Fruit fly (Drosophila melanogaster) whole organism, embryonic: ENCODE results near the gene Cip4.

Experiments used
- Asciz ChIP-seq: fragments of 200-800 bp; sonication (Bioruptor generic); optimal IDR thresholded peaks from 2 replicates; lab custom pipeline; 2017; ENCODE audit warnings: missing biosample characterization, mild to moderate bottlenecking, missing genetic modification characterization, missing genetic modification reagents
- BEAF-32 ChIP-seq: fragments of 200-800 bp; sonication (Bioruptor generic); optimal IDR thresholded peaks from 3 replicates; lab custom pipeline; 2017; ENCODE audit warnings: missing biosample characterization, missing genetic modification characterization, mild to moderate bottlenecking, moderate library complexity, missing genetic modification reagents
- CG1024 ChIP-seq: fragments of 200-800 bp; sonication (Bioruptor generic); IDR thresholded peaks from 2 replicates; pipeline ENCODE4 v1.3.6; 2022; ENCODE audit warnings: missing biosample characterization, missing genetic modification characterization
- CG10654 ChIP-seq: fragments of 200-800 bp; sonication (Bioruptor generic); optimal IDR thresholded peaks from 2 replicates; lab custom pipeline; 2016; ENCODE audit warnings: missing biosample characterization, missing genetic modification characterization
- CG10959 ChIP-seq: fragments of 200-800 bp; sonication (Bioruptor generic); IDR thresholded peaks from 2 replicates; pipeline ENCODE4 v1.3.6; 2022; ENCODE audit warnings: missing biosample characterization, missing genetic modification characterization
- CG12071 ChIP-seq: fragments of 200-800 bp; sonication (Bioruptor generic); optimal IDR thresholded peaks from 3 replicates; lab custom pipeline; 2018; ENCODE audit warnings: missing biosample characterization, mild to moderate bottlenecking, missing genetic modification characterization
- CG12659 ChIP-seq: fragments of 200-800 bp; sonication (Bioruptor generic); optimal IDR thresholded peaks from 3 replicates; lab custom pipeline; 2017; ENCODE audit warnings: mild to moderate bottlenecking, missing biosample characterization, missing genetic modification reagents, missing genetic modification characterization
- CG13424 ChIP-seq: fragments of 200-800 bp; sonication (Bioruptor generic); optimal IDR thresholded peaks from 2 replicates; lab custom pipeline; 2019; ENCODE audit warnings: missing biosample characterization, mild to moderate bottlenecking, missing genetic modification characterization, moderate library complexity
- CG14441 ChIP-seq: fragments of 200-800 bp; sonication (Bioruptor generic); IDR thresholded peaks from 2 replicates; pipeline ENCODE4 v1.3.6; 2022; ENCODE audit warnings: missing biosample characterization, missing genetic modification characterization
- CG14965 ChIP-seq: fragments of 200-800 bp; sonication (Bioruptor generic); optimal IDR thresholded peaks from 2 replicates; lab custom pipeline; 2016; ENCODE audit warnings: missing biosample characterization, missing genetic modification characterization, borderline replicate concordance
- CG16863 ChIP-seq: fragments of 200-800 bp; sonication (Bioruptor generic); optimal IDR thresholded peaks from 3 replicates; lab custom pipeline; 2016; ENCODE audit warnings: missing biosample characterization, missing genetic modification characterization
- CG2199 ChIP-seq: fragments of 200-800 bp; sonication (Bioruptor generic); IDR thresholded peaks from 3 replicates; pipeline ENCODE4 v1.3.6; 2022; ENCODE audit warnings: missing biosample characterization, missing genetic modification characterization
- CG31441 ChIP-seq: fragments of 200-800 bp; sonication (Bioruptor generic); IDR thresholded peaks from 2 replicates; pipeline ENCODE4 v1.3.6; 2022; ENCODE audit warnings: missing biosample characterization, missing genetic modification characterization
- CG3163 ChIP-seq: fragments of 200-800 bp; sonication (Bioruptor generic); optimal IDR thresholded peaks from 3 replicates; lab custom pipeline; 2016; ENCODE audit warnings: missing biosample characterization, missing genetic modification characterization
- CG4282 ChIP-seq: fragments of 200-800 bp; sonication (Bioruptor generic); optimal IDR thresholded peaks from 2 replicates; lab custom pipeline; 2016; ENCODE audit warnings: missing biosample characterization, missing genetic modification characterization
- CG6683 ChIP-seq: fragments of 200-800 bp; sonication (Bioruptor generic); optimal IDR thresholded peaks from 2 replicates; lab custom pipeline; 2017; ENCODE audit warnings: missing biosample characterization, mild to moderate bottlenecking, missing genetic modification characterization, missing genetic modification reagents
- CG6813 ChIP-seq: fragments of 200-800 bp; sonication (Bioruptor generic); optimal IDR thresholded peaks from 2 replicates; lab custom pipeline; 2017; ENCODE audit warnings: missing biosample characterization, missing genetic modification characterization, mild to moderate bottlenecking, moderate library complexity, missing genetic modification reagents
- Gsc ChIP-seq: fragments of 200-800 bp; sonication (Bioruptor generic); IDR thresholded peaks from 2 replicates; pipeline ENCODE4 v1.3.6; 2022; ENCODE audit warnings: missing biosample characterization, missing genetic modification characterization
- Hr3 ChIP-seq: fragments of 200-800 bp; sonication (Bioruptor generic); optimal IDR thresholded peaks from 3 replicates; lab custom pipeline; 2016; ENCODE audit warnings: missing biosample characterization, missing genetic modification characterization
- NFAT ChIP-seq: fragments of 200-800 bp; sonication (Bioruptor generic); IDR thresholded peaks from 2 replicates; pipeline ENCODE4 v1.3.6; 2022; ENCODE audit warnings: missing biosample characterization, missing genetic modification characterization
- Nf-YB ChIP-seq: fragments of 200-800 bp; sonication (Bioruptor generic); optimal IDR thresholded peaks from 3 replicates; lab custom pipeline; 2019; ENCODE audit warnings: missing biosample characterization, mild to moderate bottlenecking, missing genetic modification characterization, moderate library complexity
- Sin3A ChIP-seq: fragments of >200 bp; optimal IDR thresholded peaks from 2 replicates; lab custom pipeline; 2018
- Sox102F ChIP-seq: fragments of 200-800 bp; sonication (Bioruptor generic); optimal IDR thresholded peaks from 2 replicates; lab custom pipeline; 2018; ENCODE audit warnings: missing biosample characterization, mild to moderate bottlenecking, missing genetic modification characterization, moderate library complexity
- TFAM ChIP-seq: fragments of 200-800 bp; sonication (Bioruptor generic); optimal IDR thresholded peaks from 2 replicates; lab custom pipeline; 2017; ENCODE audit warnings: missing biosample characterization, missing genetic modification characterization, inconsistent platforms
- ato ChIP-seq: fragments of 200-800 bp; sonication (Bioruptor generic); IDR thresholded peaks from 2 replicates; pipeline ENCODE4 v1.3.6; 2022; ENCODE audit warnings: missing biosample characterization, missing genetic modification characterization; ENCODE audit not compliant: partially characterized antibody
- cad ChIP-seq: fragments of >200 bp; optimal IDR thresholded peaks from 2 replicates; lab custom pipeline; 2017; ENCODE audit warnings: missing biosample characterization, missing genetic modification characterization
- corto ChIP-seq: fragments of 200-800 bp; sonication (Bioruptor generic); optimal IDR thresholded peaks from 2 replicates; lab custom pipeline; 2016; ENCODE audit warnings: missing biosample characterization, mild to moderate bottlenecking, missing genetic modification characterization, moderate library complexity
- crp ChIP-seq, 2 experiments: fragments of 200-800 bp; sonication (Bioruptor generic); optimal IDR thresholded peaks; 2 replicates in 1 of 2; 3 replicates in 1 of 2; lab custom pipeline; 2017; ENCODE audit warnings: missing biosample characterization in 2 of 2, missing genetic modification characterization in 2 of 2, mild to moderate bottlenecking in 1 of 2, moderate library complexity in 1 of 2
- dan ChIP-seq: fragments of 200-800 bp; sonication (Bioruptor generic); IDR thresholded peaks from 2 replicates; pipeline ENCODE4 v1.3.6; 2022; ENCODE audit warnings: missing biosample characterization, missing genetic modification characterization
- disco-r ChIP-seq: fragments of 200-800 bp; sonication (Bioruptor generic); optimal IDR thresholded peaks from 2 replicates; lab custom pipeline; 2016; ENCODE audit warnings: missing biosample characterization, missing genetic modification characterization
- ewg ChIP-seq: fragments of 200-800 bp; sonication (Bioruptor generic); optimal IDR thresholded peaks from 3 replicates; lab custom pipeline; 2017; ENCODE audit warnings: mild to moderate bottlenecking, missing biosample characterization, missing genetic modification reagents, missing genetic modification characterization
- eyg ChIP-seq: fragments of 200-800 bp; sonication (Bioruptor generic); optimal IDR thresholded peaks from 3 replicates; lab custom pipeline; 2016; ENCODE audit warnings: missing biosample characterization, missing genetic modification characterization
- ftz-f1 ChIP-seq: fragments of 200-800 bp; sonication (Bioruptor generic); optimal IDR thresholded peaks from 2 replicates; lab custom pipeline; 2016; ENCODE audit warnings: missing biosample characterization, missing genetic modification characterization
- insv ChIP-seq, 2 experiments: fragments of 200-800 bp; sonication (Bioruptor generic); optimal IDR thresholded peaks; 3 replicates each; lab custom pipeline; 2016 to 2018; ENCODE audit warnings: missing biosample characterization in 2 of 2, missing genetic modification characterization in 2 of 2
- lbe ChIP-seq: fragments of 200-800 bp; sonication (Bioruptor generic); optimal IDR thresholded peaks from 2 replicates; lab custom pipeline; 2016; ENCODE audit warnings: missing biosample characterization, mild to moderate bottlenecking, missing genetic modification characterization
- lola ChIP-seq, 3 experiments: fragments of >200 bp in 2 of 3; fragments of 200-800 bp in 1 of 3; sonication (Bioruptor generic) in 1 of 3; optimal IDR thresholded peaks; 2 replicates each; lab custom pipeline; 2017 to 2019; ENCODE audit warnings: missing biosample characterization in 3 of 3, missing genetic modification characterization in 3 of 3, mild to moderate bottlenecking in 1 of 3, moderate library complexity in 1 of 3
- nerfin-1 ChIP-seq: fragments of 200-800 bp; sonication (Bioruptor generic); optimal IDR thresholded peaks from 3 replicates; lab custom pipeline; 2019; ENCODE audit warnings: missing biosample characterization, mild to moderate bottlenecking, missing genetic modification characterization, moderate library complexity
- nom ChIP-seq: fragments of 200-800 bp; sonication (Bioruptor generic); optimal IDR thresholded peaks from 2 replicates; lab custom pipeline; 2017; ENCODE audit warnings: missing biosample characterization, missing genetic modification characterization, mild to moderate bottlenecking, moderate library complexity, missing genetic modification reagents
- odd ChIP-seq: fragments of 200-800 bp; sonication (Bioruptor generic); optimal IDR thresholded peaks from 2 replicates; lab custom pipeline; 2017; ENCODE audit warnings: missing biosample characterization, mild to moderate bottlenecking, missing genetic modification characterization
- org-1 ChIP-seq: fragments of 200-800 bp; sonication (Bioruptor generic); optimal IDR thresholded peaks from 2 replicates; lab custom pipeline; 2017; ENCODE audit warnings: missing biosample characterization, missing genetic modification characterization
- otp ChIP-seq: fragments of 200-800 bp; sonication (Bioruptor generic); IDR thresholded peaks from 3 replicates; pipeline ENCODE4, ENCODE4 v1.3.6; 2022; ENCODE audit warnings: missing biosample characterization, missing genetic modification characterization
- pfk ChIP-seq: fragments of 200-800 bp; sonication (Bioruptor generic); optimal IDR thresholded peaks from 2 replicates; lab custom pipeline; 2018; ENCODE audit warnings: missing biosample characterization, mild to moderate bottlenecking, missing genetic modification characterization, moderate library complexity
- pho ChIP-seq: fragments of 200-800 bp; sonication (Bioruptor generic); optimal IDR thresholded peaks from 2 replicates; lab custom pipeline; 2016; ENCODE audit warnings: missing biosample characterization, missing genetic modification characterization
- ro ChIP-seq: fragments of 200-800 bp; sonication (Bioruptor generic); IDR thresholded peaks from 2 replicates; pipeline ENCODE4 v1.3.6; 2022; ENCODE audit warnings: missing biosample characterization, missing genetic modification characterization
- salm ChIP-seq: fragments of 200-800 bp; sonication (Bioruptor generic); optimal IDR thresholded peaks from 2 replicates; lab custom pipeline; 2018; ENCODE audit warnings: missing biosample characterization, mild to moderate bottlenecking, missing genetic modification characterization
- sd ChIP-seq: fragments of 200-800 bp; sonication (Bioruptor generic); optimal IDR thresholded peaks from 3 replicates; lab custom pipeline; 2018; ENCODE audit warnings: missing biosample characterization, mild to moderate bottlenecking, missing genetic modification characterization, moderate library complexity
- sens ChIP-seq: fragments of 200-800 bp; sonication (Bioruptor generic); peaks from one replicate; lab custom pipeline; 2016; ENCODE audit warnings: missing biosample characterization, missing genetic modification characterization
- sr ChIP-seq: fragments of 200-800 bp; sonication (Bioruptor generic); IDR thresholded peaks from 3 replicates; pipeline ENCODE4 v1.3.6; 2022; ENCODE audit warnings: missing biosample characterization, missing genetic modification characterization
- tll ChIP-seq, 2 experiments: fragments of 200-800 bp in 1 of 2; fragments of >200 bp in 1 of 2; sonication (Bioruptor generic) in 1 of 2; optimal IDR thresholded peaks; 2 replicates each; lab custom pipeline; 2017 to 2019; ENCODE audit warnings: missing biosample characterization in 2 of 2, missing genetic modification characterization in 2 of 2, mild to moderate bottlenecking in 1 of 2, moderate library complexity in 1 of 2
- ttk ChIP-seq: fragments of 200-800 bp; sonication (Bioruptor generic); IDR thresholded peaks from 2 replicates; pipeline ENCODE4 v2.1.2; 2022; ENCODE audit warnings: missing biosample characterization, missing genetic modification characterization
- z ChIP-seq: fragments of 200-800 bp; sonication (Bioruptor generic); IDR thresholded peaks from 3 replicates; pipeline ENCODE4 v1.3.6; 2022; ENCODE audit warnings: missing biosample characterization, missing genetic modification characterization

The Cip4 gene

DNA sequence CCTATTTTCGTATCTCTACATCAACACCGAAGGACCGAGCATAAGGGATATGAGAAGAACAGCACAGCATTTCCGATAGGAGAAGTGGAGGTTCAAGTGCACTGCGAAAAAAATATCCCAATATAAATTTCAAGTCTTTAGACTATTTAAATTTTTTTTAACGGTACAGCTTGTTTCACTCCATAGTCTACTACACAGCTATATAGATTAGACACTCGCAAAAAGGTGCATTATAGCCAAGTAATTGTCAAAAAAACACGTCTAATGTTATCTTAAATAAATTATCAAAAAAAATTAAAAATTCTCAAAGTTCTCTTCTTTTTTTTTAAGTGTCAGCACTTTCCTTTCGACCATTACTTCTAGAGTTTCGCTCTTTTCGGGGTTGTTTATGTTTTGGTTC lies 15.0 kb upstream of the Cip4 start (continued):
- TF ChIP-seq CG10959 (GFP tag; lab: Robert Waterston, UW) (0 out of 2 replicates have a peak, but pooled peaks have one; percentile 34), TFAM (no peak), CG6683 (GFP tag; lab: Kevin White, UChicago) (peak; percentile 30), lola (GFP tag; optimal IDR thresholded peaks at IDR 0.05; lab: Kevin White, UChicago) (no peak), lbe (GFP tag; lab: Kevin White, UChicago) (no peak), sd (tag; lab: Kevin White, UChicago) (peak; percentile 11), salm (tag; lab: Kevin White, UChicago) (no peak), z (GFP tag; lab: Robert Waterston, UW) (no peak), eyg (GFP tag; lab: Kevin White, UChicago) (no peak), CG16863 (GFP tag; lab: Kevin White, UChicago) (no peak), CG10654 (GFP tag; lab: Kevin White, UChicago) (peak; percentile 11), pfk (GFP tag; lab: Kevin White, UChicago) (no peak), dan (no peak), CG3163 (GFP tag; lab: Kevin White, UChicago) (no peak), corto (GFP tag; lab: Kevin White, UChicago) (no peak), CG4282 (GFP tag; lab: Kevin White, UChicago) (no peak), Hr3 (GFP tag; lab: Kevin White, UChicago) (peak; percentile 37), ato (GFP tag; lab: Robert Waterston, UW) (no peak), nerfin-1 (tag; lab: Kevin White, UChicago) (peak; percentile 32), cad (GFP tag; lab: Kevin White, UChicago) (no peak), ftz-f1 (no peak), CG13424 (tag; lab: Kevin White, UChicago) (peak; percentile 63), sens (peak; percentile 80), Asciz (GFP tag; lab: Kevin White, UChicago) (peak; percentile 33), CG6813 (peak; percentile 27), odd (GFP tag; lab: Kevin White, UChicago) (peak; percentile 38), ro (GFP tag; lab: Robert Waterston, UW) (no peak), otp (GFP tag; lab: Robert Waterston, UW) (0 out of 3 replicates have a peak, but pooled peaks have one; percentile 13), CG1024 (GFP tag; lab: Robert Waterston, UW) (no peak), insv (GFP tag; optimal IDR thresholded peaks at IDR 0.05; lab: Kevin White, UChicago) (no peak), CG12071 (GFP tag; lab: Kevin White, UChicago) (no peak), ttk (peak; percentile 52; the same call in 1 of the 2 replicates), CG2199 (GFP tag; lab: Robert Waterston, UW) (no peak), nom (no peak), Sox102F (peak; percentile 61), tll (GFP tag; optimal IDR thresholded peaks at IDR 0.05; lab: Kevin White, UChicago) (no peak), disco-r (no peak), Nf-YB (GFP tag; lab: Kevin White, UChicago) (peak; percentile 17), CG14441 (GFP tag; lab: Robert Waterston, UW) (peak; percentile 62), BEAF-32 (no peak), ewg (GFP tag; lab: Kevin White, UChicago) (peak; percentile 23), CG12659 (GFP tag; lab: Kevin White, UChicago) (peak; percentile 59), CG31441 (GFP tag; lab: Robert Waterston, UW) (peak; percentile 57), NFAT (GFP tag; lab: Robert Waterston, UW) (no peak), CG14965 (GFP tag; lab: Kevin White, UChicago) (no peak), crp (GFP tag; optimal IDR thresholded peaks at IDR 0.05; lab: Kevin White, UChicago) (no peak), Sin3A (lab: Kevin White, UChicago) (no peak), pho (GFP tag; lab: Kevin White, UChicago) (peak; percentile 44), sr (GFP tag; lab: Robert Waterston, UW) (no peak), Gsc (no peak), org-1 (GFP tag; lab: Kevin White, UChicago) (no peak)
